Fruit fly (Drosophila melanogaster) whole organism, embryonic: ENCODE measurements around the gene CG43707.
A peak's percentile ranks its signal among the peaks of the same experiment; 100 is the strongest.

ENCODE experiments used
- Aef1 ChIP-seq: fragments of 200-800 bp; sonication (Bioruptor generic); IDR thresholded peaks from 3 replicates; pipeline ENCODE4 v1.3.6; 2022; ENCODE audit warnings: missing biosample characterization, missing genetic modification characterization
- Asciz ChIP-seq: fragments of 200-800 bp; sonication (Bioruptor generic); optimal IDR thresholded peaks from 2 replicates; lab custom pipeline; 2017; ENCODE audit warnings: missing biosample characterization, mild to moderate bottlenecking, missing genetic modification characterization, missing genetic modification reagents
- BtbVII ChIP-seq: fragments of 200-800 bp; sonication (Bioruptor generic); optimal IDR thresholded peaks from 3 replicates; lab custom pipeline; 2017; ENCODE audit warnings: missing biosample characterization, mild to moderate bottlenecking, missing genetic modification characterization
- CG10431 ChIP-seq: fragments of 200-800 bp; sonication (Bioruptor generic); optimal IDR thresholded peaks from 3 replicates; lab custom pipeline; 2018; ENCODE audit warnings: missing biosample characterization, mild to moderate bottlenecking, missing genetic modification characterization
- CG10462 ChIP-seq: fragments of 200-800 bp; sonication (Bioruptor generic); optimal IDR thresholded peaks from 2 replicates; lab custom pipeline; 2016; ENCODE audit warnings: missing biosample characterization, missing genetic modification characterization
- CG11456 ChIP-seq: fragments of 200-800 bp; sonication (Bioruptor generic); IDR thresholded peaks from 3 replicates; pipeline ENCODE4 v1.3.6; 2022; ENCODE audit warnings: missing biosample characterization, missing genetic modification characterization
- CG11504 ChIP-seq: fragments of 200-800 bp; sonication (Bioruptor generic); optimal IDR thresholded peaks from 3 replicates; lab custom pipeline; 2019; ENCODE audit warnings: missing biosample characterization, mild to moderate bottlenecking, missing genetic modification characterization, moderate library complexity
- CG11695 ChIP-seq: fragments of 200-800 bp; sonication (Bioruptor generic); IDR thresholded peaks from 3 replicates; pipeline ENCODE4 v1.3.6; 2022; ENCODE audit warnings: missing biosample characterization, missing genetic modification characterization
- CG15601 ChIP-seq: fragments of 200-800 bp; sonication (Bioruptor generic); optimal IDR thresholded peaks from 3 replicates; lab custom pipeline; 2019; ENCODE audit warnings: missing biosample characterization, mild to moderate bottlenecking, missing genetic modification characterization, moderate library complexity
- CG16813 ChIP-seq: fragments of 200-800 bp; sonication (Bioruptor generic); IDR thresholded peaks from 3 replicates; pipeline ENCODE4 v1.3.6; 2022; ENCODE audit warnings: missing biosample characterization, missing genetic modification characterization; ENCODE audit not compliant: partially characterized antibody
- CG17829 ChIP-seq: fragments of 200-800 bp; optimal IDR thresholded peaks from 2 replicates; lab custom pipeline; 2019; ENCODE audit warnings: missing biosample characterization, mild to moderate bottlenecking, missing genetic modification characterization, moderate library complexity
- CG2712 ChIP-seq: fragments of 200-800 bp; optimal IDR thresholded peaks from 3 replicates; lab custom pipeline; 2019; ENCODE audit warnings: missing biosample characterization, mild to moderate bottlenecking, missing genetic modification characterization, moderate library complexity
- CG34224 ChIP-seq: fragments of 200-800 bp; sonication (Bioruptor generic); IDR thresholded peaks from 3 replicates; pipeline ENCODE4 v1.3.6; 2022; ENCODE audit warnings: missing biosample characterization, missing genetic modification characterization; ENCODE audit not compliant: partially characterized antibody
- CG34422 ChIP-seq: fragments of 200-800 bp; sonication (Bioruptor generic); IDR thresholded peaks from 3 replicates; pipeline ENCODE4 v1.3.6; 2022; ENCODE audit warnings: missing biosample characterization, missing genetic modification characterization
- CG7271 ChIP-seq: fragments of 200-800 bp; sonication (Bioruptor generic); optimal IDR thresholded peaks from 2 replicates; lab custom pipeline; 2018; ENCODE audit warnings: missing biosample characterization, mild to moderate bottlenecking, missing genetic modification characterization, moderate library complexity
- CG7357 ChIP-seq: fragments of 200-800 bp; sonication (Bioruptor generic); IDR thresholded peaks from 3 replicates; pipeline ENCODE4 v1.3.6; 2022; ENCODE audit warnings: missing biosample characterization, missing genetic modification characterization
- CG7928 ChIP-seq: fragments of 200-800 bp; sonication (Bioruptor generic); optimal IDR thresholded peaks from 2 replicates; lab custom pipeline; 2017; ENCODE audit warnings: missing biosample characterization, mild to moderate bottlenecking, missing genetic modification characterization
- CkIIα-i1 ChIP-seq: fragments of 200-800 bp; sonication (Bioruptor generic); IDR thresholded peaks from 2 replicates; pipeline ENCODE4 v1.3.6; 2022; ENCODE audit warnings: missing biosample characterization, missing genetic modification characterization
- Dad ChIP-seq: fragments of 200-800 bp; sonication (Bioruptor generic); optimal IDR thresholded peaks from 3 replicates; lab custom pipeline; 2016; ENCODE audit warnings: missing biosample characterization, missing genetic modification characterization
- Dek ChIP-seq: fragments of 200-800 bp; sonication (Bioruptor generic); optimal IDR thresholded peaks from 3 replicates; lab custom pipeline; 2019; ENCODE audit warnings: missing biosample characterization, mild to moderate bottlenecking, missing genetic modification characterization, moderate library complexity
- Fer1 ChIP-seq: fragments of 200-800 bp; sonication (Bioruptor generic); optimal IDR thresholded peaks from 2 replicates; lab custom pipeline; 2017; ENCODE audit warnings: missing biosample characterization, mild to moderate bottlenecking, missing genetic modification characterization
- GATAe ChIP-seq: fragments of 200-800 bp; sonication (Bioruptor generic); conservative IDR thresholded peaks from 2 replicates; pipeline ENCODE4 v1.3.6; 2022; ENCODE audit warnings: missing biosample characterization, missing genetic modification characterization
- HHEX ChIP-seq: fragments of 200-800 bp; sonication (Bioruptor generic); optimal IDR thresholded peaks from 3 replicates; lab custom pipeline; 2017; ENCODE audit warnings: missing biosample characterization, mild to moderate bottlenecking, missing genetic modification characterization, missing genetic modification reagents
- Oli ChIP-seq: fragments of 200-800 bp; sonication (Bioruptor generic); optimal IDR thresholded peaks from 2 replicates; lab custom pipeline; 2018; ENCODE audit warnings: missing biosample characterization, mild to moderate bottlenecking, missing genetic modification characterization, moderate library complexity
- Opbp ChIP-seq: fragments of 200-800 bp; sonication (Bioruptor generic); IDR thresholded peaks from 3 replicates; pipeline ENCODE4 v1.3.6; 2022; ENCODE audit warnings: missing biosample characterization, missing genetic modification characterization; ENCODE audit not compliant: partially characterized antibody
- Scr ChIP-seq: fragments of 200-800 bp; sonication (Bioruptor generic); IDR thresholded peaks from 2 replicates; pipeline ENCODE4 v1.3.6; 2022; ENCODE audit warnings: missing biosample characterization, missing genetic modification characterization; ENCODE audit not compliant: partially characterized antibody
- Sox100B ChIP-seq: fragments of 200-800 bp; sonication (Bioruptor generic); optimal IDR thresholded peaks from 3 replicates; lab custom pipeline; 2018; ENCODE audit warnings: missing biosample characterization, mild to moderate bottlenecking, missing genetic modification characterization
- Ssrp ChIP-seq: fragments of 200-800 bp; sonication (Bioruptor generic); optimal IDR thresholded peaks from 2 replicates; lab custom pipeline; 2018; ENCODE audit warnings: missing biosample characterization, mild to moderate bottlenecking, missing genetic modification characterization, moderate library complexity
- abd-A ChIP-seq: fragments of 200-800 bp; sonication (Bioruptor generic); optimal IDR thresholded peaks from 3 replicates; lab custom pipeline; 2019; ENCODE audit warnings: missing biosample characterization, mild to moderate bottlenecking, missing genetic modification characterization, moderate library complexity
- al ChIP-seq: fragments of 200-800 bp; sonication (Bioruptor generic); IDR thresholded peaks from 2 replicates; pipeline ENCODE4 v1.3.6; 2022; ENCODE audit warnings: missing biosample characterization, missing genetic modification characterization
- bcd ChIP-seq: fragments of 200-800 bp; sonication (Bioruptor generic); optimal IDR thresholded peaks from 2 replicates; lab custom pipeline; 2017; ENCODE audit warnings: missing biosample characterization, mild to moderate bottlenecking, missing genetic modification characterization
- corto ChIP-seq: fragments of 200-800 bp; sonication (Bioruptor generic); optimal IDR thresholded peaks from 2 replicates; lab custom pipeline; 2016; ENCODE audit warnings: missing biosample characterization, mild to moderate bottlenecking, missing genetic modification characterization, moderate library complexity
- croc ChIP-seq: fragments of 200-800 bp; sonication (Bioruptor generic); conservative IDR thresholded peaks from 3 replicates; pipeline ENCODE4 v1.3.6; 2022; ENCODE audit warnings: missing biosample characterization, missing genetic modification characterization
- fd96Cb ChIP-seq: fragments of 200-800 bp; sonication (Bioruptor generic); optimal IDR thresholded peaks from 2 replicates; lab custom pipeline; 2018; ENCODE audit warnings: missing biosample characterization, mild to moderate bottlenecking, missing genetic modification characterization, moderate library complexity
- gcm ChIP-seq: fragments of 200-800 bp; sonication (Bioruptor generic); optimal IDR thresholded peaks from 2 replicates; lab custom pipeline; 2019; ENCODE audit warnings: missing biosample characterization, mild to moderate bottlenecking, missing genetic modification characterization, moderate library complexity
- gem ChIP-seq: fragments of 200-800 bp; sonication (Bioruptor generic); optimal IDR thresholded peaks from 2 replicates; lab custom pipeline; 2019; ENCODE audit warnings: missing biosample characterization, mild to moderate bottlenecking, missing genetic modification characterization, moderate library complexity
- ham ChIP-seq: fragments of 200-800 bp; sonication (Bioruptor generic); IDR thresholded peaks from 2 replicates; pipeline ENCODE4 v1.3.6; 2022; ENCODE audit warnings: missing biosample characterization, missing genetic modification characterization
- lilli ChIP-seq: fragments of 200-800 bp; sonication (Bioruptor generic); optimal IDR thresholded peaks from 3 replicates; lab custom pipeline; 2016; ENCODE audit warnings: missing biosample characterization, missing genetic modification characterization
- lola ChIP-seq, 3 experiments: fragments of >200 bp in 2 of 3; fragments of 200-800 bp in 1 of 3; sonication (Bioruptor generic) in 1 of 3; optimal IDR thresholded peaks; 2 replicates each; lab custom pipeline; 2017 to 2019; ENCODE audit warnings: missing biosample characterization in 3 of 3, missing genetic modification characterization in 3 of 3, mild to moderate bottlenecking in 1 of 3, moderate library complexity in 1 of 3
- nmo ChIP-seq: fragments of 200-800 bp; sonication (Bioruptor generic); optimal IDR thresholded peaks from 2 replicates; lab custom pipeline; 2018; ENCODE audit warnings: missing biosample characterization, mild to moderate bottlenecking, missing genetic modification characterization, moderate library complexity
- odd ChIP-seq: fragments of 200-800 bp; sonication (Bioruptor generic); optimal IDR thresholded peaks from 2 replicates; lab custom pipeline; 2017; ENCODE audit warnings: missing biosample characterization, mild to moderate bottlenecking, missing genetic modification characterization
- salm ChIP-seq: fragments of 200-800 bp; sonication (Bioruptor generic); optimal IDR thresholded peaks from 2 replicates; lab custom pipeline; 2018; ENCODE audit warnings: missing biosample characterization, mild to moderate bottlenecking, missing genetic modification characterization
- seq ChIP-seq: fragments of 200-800 bp; sonication (Bioruptor generic); IDR thresholded peaks from 2 replicates; pipeline ENCODE4 v1.3.6; 2022; ENCODE audit warnings: missing biosample characterization, missing genetic modification characterization
- sob ChIP-seq: fragments of 200-800 bp; sonication (Bioruptor generic); IDR thresholded peaks from 2 replicates; pipeline ENCODE4 v1.3.6; 2022; ENCODE audit warnings: missing biosample characterization, missing genetic modification characterization
- trh ChIP-seq: fragments of 200-800 bp; sonication (Bioruptor generic); optimal IDR thresholded peaks from 2 replicates; lab custom pipeline; 2016; ENCODE audit warnings: missing biosample characterization, missing genetic modification characterization
- tx ChIP-seq: fragments of 200-800 bp; sonication (Bioruptor generic); optimal IDR thresholded peaks from 2 replicates; lab custom pipeline; 2016; ENCODE audit warnings: missing biosample characterization, missing genetic modification characterization
- unpg ChIP-seq: fragments of 200-800 bp; sonication (Bioruptor generic); optimal IDR thresholded peaks from 3 replicates; lab custom pipeline; 2018; ENCODE audit warnings: missing biosample characterization, mild to moderate bottlenecking, missing genetic modification characterization, moderate library complexity
- wor ChIP-seq: fragments of 200-800 bp; sonication (Bioruptor generic); IDR thresholded peaks from 2 replicates; pipeline ENCODE4 v1.3.6; 2022; ENCODE audit warnings: missing biosample characterization, missing genetic modification characterization

Gene CG43707

dm6 chr2L:3772937-3773623, 16.0 kb downstream of the CG43707 start (continued):
- TF ChIP-seq CG10431 (GFP tag; lab: Kevin White, UChicago), result peak; percentile 40
- peak; percentile 26 for TF ChIP-seq CG7928 (GFP tag; lab: Kevin White, UChicago)
- peak; percentile 64 for TF ChIP-seq Fer1 (GFP tag; lab: Kevin White, UChicago)
- TF ChIP-seq Opbp (GFP tag; lab: Robert Waterston, UW), result 0 out of 3 replicates have a peak, but pooled peaks have one; percentile 27
- TF ChIP-seq CG34422 (GFP tag; lab: Robert Waterston, UW), result peak; percentile 23; the same call in 1 of the 3 replicates
- no peak for TF ChIP-seq Dad (GFP tag; lab: Kevin White, UChicago)
- TF ChIP-seq CG7271, result no peak
- TF ChIP-seq unpg, result peak; percentile 73
- TF ChIP-seq HHEX (GFP tag; lab: Kevin White, UChicago), result peak; percentile 60
- peak; percentile 50 for TF ChIP-seq CG17829 (tag; lab: Kevin White, UChicago)
- TF ChIP-seq bcd (GFP tag; lab: Kevin White, UChicago), result peak; percentile 68
- no peak for TF ChIP-seq CG10462
- no peak for TF ChIP-seq wor
- TF ChIP-seq seq (GFP tag; lab: Robert Waterston, UW), result peak; percentile 24; the same call in 1 of the 2 replicates
- TF ChIP-seq ham (GFP tag; lab: Robert Waterston, UW), result no peak
- TF ChIP-seq CG11456 (GFP tag; lab: Robert Waterston, UW), result no peak
- TF ChIP-seq lola (GFP tag; optimal IDR thresholded peaks at IDR 0.05; lab: Kevin White, UChicago), result peak in 1 of 3 experiments; percentile 58
- peak; percentile 78 for TF ChIP-seq odd (GFP tag; lab: Kevin White, UChicago)
- peak; percentile 65 for TF ChIP-seq Ssrp (tag; lab: Kevin White, UChicago)
- TF ChIP-seq salm (tag; lab: Kevin White, UChicago), result peak; percentile 27
- TF ChIP-seq CG7357, result 0 out of 3 replicates have a peak, but pooled peaks have one; percentile 18
- peak; percentile 53 for TF ChIP-seq BtbVII (GFP tag; lab: Kevin White, UChicago)
- TF ChIP-seq Sox100B (GFP tag; lab: Kevin White, UChicago), result peak; percentile 45
- TF ChIP-seq Dek (tag; lab: Kevin White, UChicago), result peak; percentile 49
- TF ChIP-seq CG11695, result peak; percentile 40; the same call in 2 of the 3 replicates
- TF ChIP-seq gem (tag; lab: Kevin White, UChicago), result peak; percentile 88
- peak; percentile 56 for TF ChIP-seq Oli (tag; lab: Kevin White, UChicago)
- 0 out of 3 replicates have a peak, but pooled peaks have one; percentile 25 for TF ChIP-seq CG16813
- peak; percentile 82 for TF ChIP-seq CG11504
- TF ChIP-seq CkIIα-i1 (GFP tag; lab: Robert Waterston, UW), result no peak
- peak; percentile 27; the same call in 1 of the 3 replicates for TF ChIP-seq croc (GFP tag; lab: Robert Waterston, UW)
- TF ChIP-seq gcm (GFP tag; lab: Kevin White, UChicago), result peak; percentile 69
- peak; percentile 6 for TF ChIP-seq corto (GFP tag; lab: Kevin White, UChicago)
- TF ChIP-seq sob, result no peak
- peak; percentile 44; the same call in 1 of the 3 replicates for TF ChIP-seq Aef1 (GFP tag; lab: Robert Waterston, UW)
- peak; percentile 82 for TF ChIP-seq nmo (GFP tag; lab: Kevin White, UChicago)
- no peak for TF ChIP-seq Scr (GFP tag; lab: Robert Waterston, UW)
- TF ChIP-seq Asciz (GFP tag; lab: Kevin White, UChicago), result peak; percentile 63
- TF ChIP-seq al (GFP tag; lab: Robert Waterston, UW), result peak; percentile 49; the same call in 1 of the 2 replicates
- no peak for TF ChIP-seq GATAe
- TF ChIP-seq CG15601 (tag; lab: Kevin White, UChicago), result peak; percentile 7
- peak; percentile 35 for TF ChIP-seq abd-A (tag; lab: Kevin White, UChicago)
- TF ChIP-seq trh (GFP tag; lab: Kevin White, UChicago), result peak; percentile 3
- no peak for TF ChIP-seq tx
- TF ChIP-seq lilli, result peak; percentile 7
- peak; percentile 79 for TF ChIP-seq CG2712 (tag; lab: Kevin White, UChicago)
- TF ChIP-seq CG34224 (GFP tag; lab: Robert Waterston, UW), result no peak
- peak; percentile 23 for TF ChIP-seq fd96Cb (tag; lab: Kevin White, UChicago)
